Worm (Caenorhabditis elegans): ENCODE results near the gene npr-5.

ce11 chrV:268007-268406 lies 13.5 kb downstream of the npr-5 start, which contains the start of gene lgc-26:
- TF ChIP-seq ama-1 (optimal IDR thresholded peaks at IDR 0.05) (no peak), ceh-13 (GFP tag; optimal IDR thresholded peaks at IDR 0.05) (no peak), ceh-36 (tag; optimal IDR thresholded peaks at IDR 0.05) (no peak), flt-1 (GFP tag; IDR thresholded peaks at IDR 0.05) (no peak), pes-1 (GFP tag; IDR thresholded peaks at IDR 0.05) (no peak), F13C5.2 (tag; optimal IDR thresholded peaks at IDR 0.05) (no peak), hnd-1 (tag; optimal IDR thresholded peaks at IDR 0.05) (no peak), scrt-1 (GFP tag; IDR thresholded peaks at IDR 0.05) (no peak), aly-1 (tag; optimal IDR thresholded peaks at IDR 0.05) (no peak), ets-7 (tag; optimal IDR thresholded peaks at IDR 0.05) (no peak), tra-4 (tag; optimal IDR thresholded peaks at IDR 0.05) (no peak), tbx-37 (GFP tag; conservative IDR thresholded peaks at IDR 0.05) (no peak), hmbx-1 (tag; optimal IDR thresholded peaks at IDR 0.05) (no peak)
